Fruit fly (Drosophila melanogaster): ENCODE data around the gene CG31715.

The CG31715 gene

dm6 chr2L:10314327-10315210 is 26.8 kb upstream of the CG31715 start, which contains the start of the genes Usp14 and CG4972 (continued):
- TF ChIP-seq Ada2b (GFP tag; IDR thresholded peaks at IDR 0.05) (no peak), Adf1 (GFP tag; IDR thresholded peaks at IDR 0.05) (no peak), CG1647 (GFP tag; optimal IDR thresholded peaks at IDR 0.05) (no peak), sens (GFP tag) (peak; percentile 68), Ets97D (GFP tag; optimal IDR thresholded peaks at IDR 0.05) (no peak), CG13424 (tag; optimal IDR thresholded peaks at IDR 0.05) (no peak), Sox102F (GFP tag; optimal IDR thresholded peaks at IDR 0.05) (no peak), CG34224 (GFP tag; IDR thresholded peaks at IDR 0.05; ENCODE audit: partially characterized antibody) (no peak), CG12659 (GFP tag; optimal IDR thresholded peaks at IDR 0.05) (peak; percentile 41), cwo (GFP tag; optimal IDR thresholded peaks at IDR 0.05) (no peak), CG34376 (GFP tag; optimal IDR thresholded peaks at IDR 0.05) (no peak), CG14441 (GFP tag; IDR thresholded peaks at IDR 0.05) (no peak), sisA (GFP tag; IDR thresholded peaks at IDR 0.05) (no peak), Spps (tag; optimal IDR thresholded peaks at IDR 0.05) (no peak), Scr (GFP tag; IDR thresholded peaks at IDR 0.05; ENCODE audit: partially characterized antibody) (peak; percentile 54; the same call in 1 of the 2 replicates), Med (GFP tag) (no peak), zfh1 (GFP tag; IDR thresholded peaks at IDR 0.05) (no peak), CG31224 (GFP tag; IDR thresholded peaks at IDR 0.05) (no peak), Taf1 (GFP tag; IDR thresholded peaks at IDR 0.05) (no peak), CG9215 (GFP tag; IDR thresholded peaks at IDR 0.05) (no peak), PHDP (tag; optimal IDR thresholded peaks at IDR 0.05) (no peak), CG2678 (tag; optimal IDR thresholded peaks at IDR 0.05) (no peak), CG9932 (GFP tag; IDR thresholded peaks at IDR 0.05) (no peak; the same call in 1 of the 2 replicates), C15 (GFP tag; IDR thresholded peaks at IDR 0.05) (no peak), CG15073 (GFP tag; optimal IDR thresholded peaks at IDR 0.05) (no peak), CG8944 (GFP tag; optimal IDR thresholded peaks at IDR 0.05) (no peak), yki (optimal IDR thresholded peaks at IDR 0.05) (no peak), NC2α (GFP tag; optimal IDR thresholded peaks at IDR 0.05) (no peak), aop (GFP tag; IDR thresholded peaks at IDR 0.05) (no peak), nom (GFP tag; optimal IDR thresholded peaks at IDR 0.05) (no peak), so (GFP tag; IDR thresholded peaks at IDR 0.05) (no peak), Tbp (GFP tag; optimal IDR thresholded peaks at IDR 0.05) (no peak), CG3065 (GFP tag; optimal IDR thresholded peaks at IDR 0.05) (no peak), abd-A (tag; optimal IDR thresholded peaks at IDR 0.05) (no peak), H15 (GFP tag; IDR thresholded peaks at IDR 0.05) (no peak), CG6272 (GFP tag; IDR thresholded peaks at IDR 0.05) (no peak), da (GFP tag; optimal IDR thresholded peaks at IDR 0.05) (no peak), grau (tag; optimal IDR thresholded peaks at IDR 0.05) (peak; percentile 25), CG6791 (GFP tag; IDR thresholded peaks at IDR 0.05; ENCODE audit: partially characterized antibody) (peak; percentile 56; the same call in 2 of the 3 replicates), bab2 (GFP tag; optimal IDR thresholded peaks at IDR 0.05) (no peak), CG16815 (GFP tag; optimal IDR thresholded peaks at IDR 0.05) (no peak), dmrt11E (tag; optimal IDR thresholded peaks at IDR 0.05) (peak; percentile 39), Sox100B (GFP tag; optimal IDR thresholded peaks at IDR 0.05) (peak; percentile 9), CG10366 (GFP tag; IDR thresholded peaks at IDR 0.05) (no peak), ham (GFP tag; IDR thresholded peaks at IDR 0.05) (no peak), Dip2 (GFP tag; IDR thresholded peaks at IDR 0.05) (no peak), HHEX (GFP tag; optimal IDR thresholded peaks at IDR 0.05) (no peak), CG10654 (GFP tag; optimal IDR thresholded peaks at IDR 0.05) (no peak), maf-S (GFP tag; optimal IDR thresholded peaks at IDR 0.05) (no peak), CG7928 (GFP tag; optimal IDR thresholded peaks at IDR 0.05) (no peak), CG9727 (GFP tag; optimal IDR thresholded peaks at IDR 0.05) (no peak)
